Worm (Caenorhabditis elegans) whole organism, late embryonic: ENCODE data around the gene glna-1.

Experiments used
- ama-1 ChIP-seq: fragments of 150-350 bp; optimal IDR thresholded peaks from 2 replicates; lab custom pipeline; 2014
- ceh-24 ChIP-seq: sonication (generic microtip); optimal IDR thresholded peaks from 2 replicates; lab custom pipeline; 2016; ENCODE audit warnings: mild to moderate bottlenecking, missing genetic modification characterization, missing compliant biosample characterization
- elt-2 ChIP-seq: sonication (generic microtip); optimal IDR thresholded peaks from 2 replicates; lab custom pipeline; 2016; ENCODE audit warnings: missing genetic modification reagents, missing genetic modification characterization, missing compliant biosample characterization
- lin-11 ChIP-seq: fragments of 200-800 bp; sonication (Bioruptor generic); optimal IDR thresholded peaks from 2 replicates; lab custom pipeline; 2018; ENCODE audit warnings: mild to moderate bottlenecking, missing genetic modification characterization, missing compliant biosample characterization
- nhr-11 ChIP-seq: fragments of 150-350 bp; optimal IDR thresholded peaks from 2 replicates; lab custom pipeline; 2014; ENCODE audit warnings: missing biosample characterization, missing genetic modification characterization
- pha-4 ChIP-seq: fragments of 150-350 bp; optimal IDR thresholded peaks from 2 replicates; lab custom pipeline; 2018; ENCODE audit warnings: missing biosample characterization, missing genetic modification reagents, missing genetic modification characterization
- unc-42 ChIP-seq: sonication (generic microtip); optimal IDR thresholded peaks from 2 replicates; lab custom pipeline; 2016; ENCODE audit warnings: missing genotype, missing genetic modification characterization, missing compliant biosample characterization
- unc-86 ChIP-seq: sonication (generic microtip); optimal IDR thresholded peaks from 2 replicates; lab custom pipeline; 2016; ENCODE audit warnings: missing genetic modification characterization, missing compliant biosample characterization

DNA sequence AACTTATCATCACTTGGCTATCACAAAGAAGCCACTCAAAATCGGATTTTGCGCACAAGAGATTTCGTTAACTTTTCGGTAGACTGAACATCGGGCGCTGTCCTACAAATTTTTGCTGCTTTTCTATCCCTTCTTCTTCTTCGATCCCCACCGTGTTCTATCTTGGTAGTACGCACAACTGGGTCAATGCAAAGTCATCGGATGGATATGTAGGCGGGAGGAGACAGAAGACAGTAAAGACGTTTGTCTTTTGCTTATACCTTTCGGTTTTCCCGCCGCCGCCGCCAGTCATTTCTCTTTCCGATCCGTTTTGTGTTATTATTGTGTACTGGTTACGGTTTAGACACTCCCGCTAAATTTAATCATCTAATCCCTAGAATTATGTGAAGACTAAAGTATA is 33.2 kb downstream of the glna-1 start:
- TF ChIP-seq ama-1 (no peak), nhr-11 (tag; lab: Kevin White, UChicago) (no peak), unc-42 (tag; lab: Kevin White, UChicago) (no peak), elt-2 (tag; lab: Kevin White, UChicago) (no peak), pha-4 (no peak), lin-11 (tag; lab: Kevin White, UChicago) (no peak), ceh-24 (tag; lab: Kevin White, UChicago) (no peak), unc-86 (tag; lab: Kevin White, UChicago) (no peak)
